Fruit fly (Drosophila melanogaster) whole organism, embryonic: ENCODE results near the gene RpS15Aa.

Experiments
- CG1024 ChIP-seq: fragments of 200-800 bp; sonication (Bioruptor generic); IDR thresholded peaks from 2 replicates; pipeline ENCODE4 v1.3.6; 2022; ENCODE audit warnings: missing biosample characterization, missing genetic modification characterization
- CG10462 ChIP-seq: fragments of 200-800 bp; sonication (Bioruptor generic); optimal IDR thresholded peaks from 2 replicates; lab custom pipeline; 2016; ENCODE audit warnings: missing biosample characterization, missing genetic modification characterization
- CG11093 ChIP-seq: fragments of 200-800 bp; sonication (Bioruptor generic); IDR thresholded peaks from 3 replicates; pipeline ENCODE4 v1.3.6; 2022; ENCODE audit warnings: missing biosample characterization, missing genetic modification characterization
- CG11723 ChIP-seq: fragments of 200-800 bp; sonication (Bioruptor generic); optimal IDR thresholded peaks from 2 replicates; lab custom pipeline; 2017; ENCODE audit warnings: missing biosample characterization, mild to moderate bottlenecking, missing genetic modification characterization
- CG12104 ChIP-seq: fragments of 200-800 bp; sonication (Bioruptor generic); optimal IDR thresholded peaks from 3 replicates; lab custom pipeline; 2016; ENCODE audit warnings: missing biosample characterization, missing genetic modification characterization
- CG12391 ChIP-seq: fragments of 200-800 bp; sonication (Bioruptor generic); optimal IDR thresholded peaks from 3 replicates; lab custom pipeline; 2018; ENCODE audit warnings: missing biosample characterization, mild to moderate bottlenecking, missing genetic modification characterization, moderate library complexity
- CG12744 ChIP-seq: fragments of 200-800 bp; sonication (Bioruptor generic); optimal IDR thresholded peaks from 2 replicates; lab custom pipeline; 2016; ENCODE audit warnings: missing biosample characterization, missing genetic modification characterization
- CG13424 ChIP-seq: fragments of 200-800 bp; sonication (Bioruptor generic); optimal IDR thresholded peaks from 2 replicates; lab custom pipeline; 2019; ENCODE audit warnings: missing biosample characterization, mild to moderate bottlenecking, missing genetic modification characterization, moderate library complexity
- CG15514 ChIP-seq: fragments of 200-800 bp; sonication (Bioruptor generic); optimal IDR thresholded peaks from 3 replicates; lab custom pipeline; 2017; ENCODE audit warnings: missing biosample characterization, missing genetic modification characterization, mild to moderate bottlenecking, moderate library complexity, missing genetic modification reagents
- CG1602 ChIP-seq: fragments of 200-800 bp; sonication (Bioruptor generic); optimal IDR thresholded peaks from 3 replicates; lab custom pipeline; 2016; ENCODE audit warnings: missing biosample characterization, missing genetic modification characterization
- CG1603 ChIP-seq: fragments of 200-800 bp; sonication (Bioruptor generic); optimal IDR thresholded peaks from 2 replicates; lab custom pipeline; 2019; ENCODE audit warnings: missing biosample characterization, mild to moderate bottlenecking, missing genetic modification characterization, moderate library complexity
- CG16815 ChIP-seq: fragments of 200-800 bp; sonication (Bioruptor generic); optimal IDR thresholded peaks from 3 replicates; lab custom pipeline; 2017; ENCODE audit warnings: missing biosample characterization, mild to moderate bottlenecking, missing genetic modification characterization
- CG17359 ChIP-seq: fragments of 200-800 bp; sonication (Bioruptor generic); optimal IDR thresholded peaks from 3 replicates; lab custom pipeline; 2018; ENCODE audit warnings: missing biosample characterization, mild to moderate bottlenecking, missing genetic modification characterization, moderate library complexity
- CG17361 ChIP-seq: fragments of 200-800 bp; sonication (Bioruptor generic); IDR thresholded peaks from 3 replicates; pipeline ENCODE4 v1.3.6; 2022; ENCODE audit warnings: missing biosample characterization, missing genetic modification characterization
- CG18011 ChIP-seq: fragments of 200-800 bp; sonication (Bioruptor generic); optimal IDR thresholded peaks from 2 replicates; lab custom pipeline; 2017; ENCODE audit warnings: missing biosample characterization, missing genetic modification characterization, mild to moderate bottlenecking, moderate library complexity, missing genotype
- CG18599 ChIP-seq: fragments of 200-800 bp; sonication (Bioruptor generic); optimal IDR thresholded peaks from 3 replicates; lab custom pipeline; 2017; ENCODE audit warnings: missing biosample characterization, missing genetic modification characterization, mild to moderate bottlenecking, moderate library complexity, missing genetic modification reagents
- CG2889 ChIP-seq: fragments of 200-800 bp; sonication (Bioruptor generic); IDR thresholded peaks from 3 replicates; pipeline ENCODE4 v1.3.6; 2022; ENCODE audit warnings: missing biosample characterization, missing genetic modification characterization
- CG3163 ChIP-seq: fragments of 200-800 bp; sonication (Bioruptor generic); optimal IDR thresholded peaks from 3 replicates; lab custom pipeline; 2016; ENCODE audit warnings: missing biosample characterization, missing genetic modification characterization
- CG5180 ChIP-seq: fragments of 200-800 bp; sonication (Bioruptor generic); optimal IDR thresholded peaks from 3 replicates; lab custom pipeline; 2017; ENCODE audit warnings: missing biosample characterization, missing genetic modification characterization, mild to moderate bottlenecking, moderate library complexity, missing genetic modification reagents
- CG6272 ChIP-seq: fragments of 200-800 bp; sonication (Bioruptor generic); IDR thresholded peaks from 2 replicates; pipeline ENCODE4 v1.3.6; 2022; ENCODE audit warnings: missing biosample characterization, missing genetic modification characterization
- CG7963 ChIP-seq: fragments of 200-800 bp; sonication (Bioruptor generic); IDR thresholded peaks from 3 replicates; pipeline ENCODE4 v1.3.6; 2022; ENCODE audit warnings: missing biosample characterization, missing genetic modification characterization; ENCODE audit not compliant: partially characterized antibody
- CG8765 ChIP-seq: fragments of 200-800 bp; sonication (Bioruptor generic); IDR thresholded peaks from 2 replicates; pipeline ENCODE4 v1.3.6; 2022; ENCODE audit warnings: missing biosample characterization, missing genetic modification characterization
- CG9932 ChIP-seq: fragments of 200-800 bp; sonication (Bioruptor generic); IDR thresholded peaks from 2 replicates; pipeline ENCODE4 v1.3.6; 2022; ENCODE audit warnings: missing biosample characterization, missing genetic modification characterization
- E2f1 ChIP-seq: fragments of 200-800 bp; sonication (Bioruptor generic); IDR thresholded peaks from 2 replicates; pipeline ENCODE4 v1.3.6; 2022; ENCODE audit warnings: missing biosample characterization, missing genetic modification characterization
- Ets65A ChIP-seq: fragments of 200-800 bp; sonication (Bioruptor generic); peaks from one replicate; lab custom pipeline; 2016; ENCODE audit warnings: missing biosample characterization, missing genetic modification characterization
- HLH3B ChIP-seq: fragments of 200-800 bp; sonication (Bioruptor generic); IDR thresholded peaks from 2 replicates; pipeline ENCODE4 v1.3.6; 2022; ENCODE audit warnings: missing biosample characterization, missing genetic modification characterization
- HmgD ChIP-seq: fragments of 200-800 bp; sonication (Bioruptor generic); optimal IDR thresholded peaks from 3 replicates; lab custom pipeline; 2016; ENCODE audit warnings: missing biosample characterization, missing genetic modification characterization
- Lpt ChIP-seq: fragments of >200 bp; optimal IDR thresholded peaks from 2 replicates; lab custom pipeline; 2018; ENCODE audit warnings: missing biosample characterization, missing genetic modification characterization
- MTF-1 ChIP-seq: fragments of 200-800 bp; sonication (Bioruptor generic); optimal IDR thresholded peaks from 2 replicates; lab custom pipeline; 2018; ENCODE audit warnings: missing biosample characterization, mild to moderate bottlenecking, missing genetic modification characterization, borderline replicate concordance
- Mes4 ChIP-seq: fragments of 200-800 bp; sonication (Bioruptor generic); optimal IDR thresholded peaks from 2 replicates; lab custom pipeline; 2016; ENCODE audit warnings: missing biosample characterization, missing genetic modification characterization
- Nf-YB ChIP-seq: fragments of 200-800 bp; sonication (Bioruptor generic); optimal IDR thresholded peaks from 3 replicates; lab custom pipeline; 2019; ENCODE audit warnings: missing biosample characterization, mild to moderate bottlenecking, missing genetic modification characterization, moderate library complexity
- Xbp1 ChIP-seq: fragments of 200-800 bp; sonication (Bioruptor generic); optimal IDR thresholded peaks from 3 replicates; lab custom pipeline; 2016; ENCODE audit warnings: missing biosample characterization, mild to moderate bottlenecking, missing genetic modification characterization
- bcd ChIP-seq: fragments of 200-800 bp; sonication (Bioruptor generic); optimal IDR thresholded peaks from 2 replicates; lab custom pipeline; 2017; ENCODE audit warnings: missing biosample characterization, mild to moderate bottlenecking, missing genetic modification characterization
- ci ChIP-seq: fragments of 200-800 bp; sonication (Bioruptor generic); IDR thresholded peaks from 3 replicates; pipeline ENCODE4 v1.3.6; 2022; ENCODE audit warnings: missing biosample characterization, missing genetic modification characterization
- dmrt11E ChIP-seq: fragments of 200-800 bp; sonication (Bioruptor generic); optimal IDR thresholded peaks from 3 replicates; lab custom pipeline; 2018; ENCODE audit warnings: missing biosample characterization, mild to moderate bottlenecking, missing genetic modification characterization, moderate library complexity
- esg ChIP-seq: fragments of 200-800 bp; sonication (Bioruptor generic); conservative IDR thresholded peaks from 2 replicates; pipeline ENCODE4 v1.3.6; 2022; ENCODE audit warnings: missing biosample characterization, missing genetic modification characterization
- hth ChIP-seq: fragments of >200 bp; optimal IDR thresholded peaks from 2 replicates; lab custom pipeline; 2017; ENCODE audit warnings: inconsistent platforms
- jing ChIP-seq: fragments of 200-800 bp; sonication (Bioruptor generic); optimal IDR thresholded peaks from 2 replicates; lab custom pipeline; 2018; ENCODE audit warnings: missing biosample characterization, mild to moderate bottlenecking, missing genetic modification characterization
- jumu ChIP-seq: fragments of 200-800 bp; sonication (Bioruptor generic); optimal IDR thresholded peaks from 3 replicates; lab custom pipeline; 2016; ENCODE audit warnings: missing biosample characterization, missing genetic modification characterization
- lbe ChIP-seq: fragments of 200-800 bp; sonication (Bioruptor generic); optimal IDR thresholded peaks from 2 replicates; lab custom pipeline; 2016; ENCODE audit warnings: missing biosample characterization, mild to moderate bottlenecking, missing genetic modification characterization
- nerfin-1 ChIP-seq: fragments of 200-800 bp; sonication (Bioruptor generic); optimal IDR thresholded peaks from 3 replicates; lab custom pipeline; 2019; ENCODE audit warnings: missing biosample characterization, mild to moderate bottlenecking, missing genetic modification characterization, moderate library complexity
- oc ChIP-seq: fragments of 200-800 bp; sonication (Bioruptor generic); optimal IDR thresholded peaks from 2 replicates; lab custom pipeline; 2018; ENCODE audit warnings: missing biosample characterization, mild to moderate bottlenecking, missing genetic modification characterization, moderate library complexity
- onecut ChIP-seq: fragments of 200-800 bp; sonication (Bioruptor generic); IDR thresholded peaks from 2 replicates; pipeline ENCODE4 v1.3.6; 2022; ENCODE audit warnings: missing biosample characterization, missing genetic modification characterization
- sens-2 ChIP-seq: fragments of 200-800 bp; sonication (Bioruptor generic); IDR thresholded peaks from 2 replicates; pipeline ENCODE4 v1.3.6; 2022; ENCODE audit warnings: missing biosample characterization, missing genetic modification characterization
- seq ChIP-seq: fragments of 200-800 bp; sonication (Bioruptor generic); IDR thresholded peaks from 2 replicates; pipeline ENCODE4 v1.3.6; 2022; ENCODE audit warnings: missing biosample characterization, missing genetic modification characterization
- sqz ChIP-seq: fragments of 200-800 bp; sonication (Bioruptor generic); optimal IDR thresholded peaks from 3 replicates; lab custom pipeline; 2018; ENCODE audit warnings: missing biosample characterization, mild to moderate bottlenecking, missing genetic modification characterization
- ssp ChIP-seq: fragments of 200-800 bp; sonication (Bioruptor generic); IDR thresholded peaks from 2 replicates; pipeline ENCODE4 v1.3.6; 2022; ENCODE audit warnings: missing biosample characterization, missing genetic modification characterization
- sug ChIP-seq: fragments of 200-800 bp; optimal IDR thresholded peaks from 2 replicates; lab custom pipeline; 2019; ENCODE audit warnings: missing biosample characterization, mild to moderate bottlenecking, missing genetic modification characterization, moderate library complexity
- trem ChIP-seq: fragments of 200-800 bp; optimal IDR thresholded peaks from 3 replicates; lab custom pipeline; 2019; ENCODE audit warnings: missing biosample characterization, mild to moderate bottlenecking, missing genetic modification characterization, moderate library complexity
- twi ChIP-seq: fragments of 200-800 bp; optimal IDR thresholded peaks from 2 replicates; lab custom pipeline; 2019; ENCODE audit warnings: missing biosample characterization, mild to moderate bottlenecking, missing genetic modification characterization, moderate library complexity
- vfl ChIP-seq: fragments of 200-800 bp; sonication (Bioruptor generic); optimal IDR thresholded peaks from 2 replicates; lab custom pipeline; 2016; ENCODE audit warnings: missing biosample characterization, missing genetic modification characterization
- wek ChIP-seq: fragments of 200-800 bp; sonication (Bioruptor generic); optimal IDR thresholded peaks from 3 replicates; lab custom pipeline; 2018; ENCODE audit warnings: missing biosample characterization, mild to moderate bottlenecking, missing genetic modification characterization, moderate library complexity

The RpS15Aa gene

DNA sequence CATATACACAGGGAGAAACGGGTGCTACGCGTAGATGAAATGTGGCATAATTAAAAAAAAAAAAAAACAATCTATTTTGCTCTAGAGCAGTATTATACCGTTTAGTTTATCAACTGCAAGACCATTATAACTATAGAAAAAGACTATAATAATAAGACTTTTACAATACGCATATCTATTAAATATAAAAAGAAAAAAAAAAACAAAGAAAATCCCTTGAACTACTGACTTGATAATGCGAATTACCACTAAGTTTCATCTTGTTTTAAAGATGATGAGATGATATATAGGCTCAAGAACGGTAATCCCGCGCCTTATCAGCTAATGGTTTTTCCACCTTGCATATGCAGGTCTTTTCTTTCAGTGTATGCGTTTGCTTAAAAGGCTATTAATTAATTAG is 30.3 kb downstream of the RpS15Aa start (continued):
- TF ChIP-seq CG18599, result peak; percentile 27
- TF ChIP-seq oc (tag; lab: Kevin White, UChicago), result no peak
- no peak for TF ChIP-seq seq (GFP tag; lab: Robert Waterston, UW)
- TF ChIP-seq CG2889 (GFP tag; lab: Robert Waterston, UW), result no peak
- no peak for TF ChIP-seq CG7963 (GFP tag; lab: Robert Waterston, UW)
- no peak for TF ChIP-seq jumu
- no peak for TF ChIP-seq CG11093
- TF ChIP-seq HLH3B (GFP tag; lab: Robert Waterston, UW), result no peak
- no peak for TF ChIP-seq CG9932
- TF ChIP-seq CG15514 (GFP tag; lab: Kevin White, UChicago), result no peak
- TF ChIP-seq bcd (GFP tag; lab: Kevin White, UChicago), result peak; percentile 14
- no peak for TF ChIP-seq vfl (GFP tag; lab: Kevin White, UChicago)
- no peak for TF ChIP-seq ssp (GFP tag; lab: Robert Waterston, UW)
- peak; percentile 2 for TF ChIP-seq CG10462 (GFP tag; lab: Kevin White, UChicago)
- peak; percentile 32 for TF ChIP-seq CG11723 (GFP tag; lab: Kevin White, UChicago)
- peak; percentile 3 for TF ChIP-seq sug
- TF ChIP-seq CG6272 (GFP tag; lab: Robert Waterston, UW), result no peak
- TF ChIP-seq onecut (GFP tag; lab: Robert Waterston, UW), result no peak
- no peak for TF ChIP-seq sqz (GFP tag; lab: Kevin White, UChicago)
- no peak for TF ChIP-seq CG18011 (GFP tag; lab: Kevin White, UChicago)
- no peak for TF ChIP-seq CG5180 (GFP tag; lab: Kevin White, UChicago)
- TF ChIP-seq E2f1 (GFP tag; lab: Robert Waterston, UW), result no peak
- TF ChIP-seq nerfin-1, result peak; percentile 0
- no peak for TF ChIP-seq Lpt (GFP tag; lab: Kevin White, UChicago)
- TF ChIP-seq CG1024, result 0 out of 2 replicates have a peak, but pooled peaks have one; percentile 5
- TF ChIP-seq Ets65A (GFP tag; lab: Kevin White, UChicago), result peak; percentile 60
- no peak for TF ChIP-seq MTF-1 (GFP tag; lab: Kevin White, UChicago)
- TF ChIP-seq Mes4 (GFP tag; lab: Kevin White, UChicago), result no peak
- TF ChIP-seq CG1602 (GFP tag; lab: Kevin White, UChicago), result peak; percentile 10
- no peak for TF ChIP-seq twi (tag; lab: Kevin White, UChicago)
- no peak for TF ChIP-seq HmgD (GFP tag; lab: Kevin White, UChicago)
- TF ChIP-seq Xbp1 (GFP tag; lab: Kevin White, UChicago), result peak; percentile 29
- peak; percentile 32 for TF ChIP-seq CG12391 (tag; lab: Kevin White, UChicago)
- TF ChIP-seq wek (GFP tag; lab: Kevin White, UChicago), result no peak
- TF ChIP-seq jing (GFP tag; lab: Kevin White, UChicago), result no peak
- no peak for TF ChIP-seq ci (GFP tag; lab: Robert Waterston, UW)
- no peak for TF ChIP-seq CG8765 (GFP tag; lab: Robert Waterston, UW)
- peak; percentile 2 for TF ChIP-seq CG17359 (tag; lab: Kevin White, UChicago)
- no peak for TF ChIP-seq sens-2 (GFP tag; lab: Robert Waterston, UW)
- no peak for TF ChIP-seq hth
- no peak for TF ChIP-seq CG12744 (GFP tag; lab: Kevin White, UChicago)
- TF ChIP-seq esg (GFP tag; lab: Robert Waterston, UW), result peak; percentile 27; the same call in 1 of the 2 replicates
- TF ChIP-seq CG17361 (GFP tag; lab: Robert Waterston, UW), result peak; percentile 43; the same call in 1 of the 3 replicates
- no peak for TF ChIP-seq lbe (GFP tag; lab: Kevin White, UChicago)
- no peak for TF ChIP-seq trem (tag; lab: Kevin White, UChicago)
- TF ChIP-seq CG3163 (GFP tag; lab: Kevin White, UChicago), result no peak
- TF ChIP-seq CG12104 (GFP tag; lab: Kevin White, UChicago), result no peak
- no peak for TF ChIP-seq Nf-YB (GFP tag; lab: Kevin White, UChicago)
- TF ChIP-seq CG1603 (tag; lab: Kevin White, UChicago), result no peak
- TF ChIP-seq CG13424 (tag; lab: Kevin White, UChicago), result peak; percentile 51
- TF ChIP-seq CG16815 (GFP tag; lab: Kevin White, UChicago), result no peak
- TF ChIP-seq dmrt11E (tag; lab: Kevin White, UChicago), result peak; percentile 16
